Worm (Caenorhabditis elegans) whole organism, L2 larva: ENCODE measurements around the gene srh-132.
"Not testable (repeated sequence)": the region's sequence is repeated elsewhere in the genome, so short reads cannot be mapped to it uniquely, and the experiment has no call there.

Experiments
- C34F6.9 ChIP-seq: fragments of 150-350 bp; optimal IDR thresholded peaks from 2 replicates; lab custom pipeline; 2014; ENCODE audit warnings: missing biosample characterization, missing genetic modification characterization
- F13H6.1 ChIP-seq: sonication (generic microtip); optimal IDR thresholded peaks from 2 replicates; lab custom pipeline; 2016; ENCODE audit warnings: missing genetic modification characterization, missing compliant biosample characterization
- R02D3.7 ChIP-seq: fragments of 150-350 bp; optimal IDR thresholded peaks from 2 replicates; lab custom pipeline; 2014; ENCODE audit warnings: missing biosample characterization, missing genetic modification characterization
- Y55F3AM.14 ChIP-seq: fragments of 200-800 bp; sonication (Bioruptor generic); optimal IDR thresholded peaks from 2 replicates; lab custom pipeline; 2018; ENCODE audit warnings: mild to moderate bottlenecking, missing genetic modification characterization, missing compliant biosample characterization
- alr-1 ChIP-seq: fragments of 150-350 bp; optimal IDR thresholded peaks from 2 replicates; lab custom pipeline; 2014; ENCODE audit warnings: missing biosample characterization, missing genetic modification characterization
- ama-1 ChIP-seq: fragments of 150-350 bp; optimal IDR thresholded peaks from 2 replicates; lab custom pipeline; 2018; ENCODE audit warnings: inconsistent platforms
- blmp-1 ChIP-seq: sonication (generic microtip); optimal IDR thresholded peaks from 2 replicates; lab custom pipeline; 2017; ENCODE audit warnings: missing genetic modification characterization, mild to moderate bottlenecking, missing compliant biosample characterization, antibody characterized with exemption, moderate library complexity; ENCODE audit not compliant: insufficient read depth
- ceh-16 ChIP-seq: fragments of 150-350 bp; optimal IDR thresholded peaks from 2 replicates; lab custom pipeline; 2014; ENCODE audit warnings: missing biosample characterization, missing genetic modification characterization
- ceh-82 ChIP-seq: fragments of 150-350 bp; optimal IDR thresholded peaks from 2 replicates; lab custom pipeline; 2014; ENCODE audit warnings: missing biosample characterization, missing genetic modification characterization
- crh-2 ChIP-seq: sonication (generic microtip); optimal IDR thresholded peaks from 2 replicates; lab custom pipeline; 2017; ENCODE audit warnings: missing biosample characterization, missing genetic modification characterization
- dmd-4 ChIP-seq: sonication (generic microtip); optimal IDR thresholded peaks from 2 replicates; lab custom pipeline; 2017; ENCODE audit warnings: missing biosample characterization, missing genetic modification characterization
- egl-27 ChIP-seq: sonication (generic microtip); optimal IDR thresholded peaks from 3 replicates; lab custom pipeline; 2017; ENCODE audit warnings: missing biosample characterization, missing genetic modification reagents, missing genetic modification characterization
- elt-1 ChIP-seq: fragments of 150-350 bp; optimal IDR thresholded peaks from 2 replicates; lab custom pipeline; 2014; ENCODE audit warnings: missing biosample characterization, missing genetic modification characterization
- elt-3 ChIP-seq: sonication (generic microtip); optimal IDR thresholded peaks from 2 replicates; lab custom pipeline; 2017; ENCODE audit warnings: missing biosample characterization, missing genetic modification characterization
- fos-1 ChIP-seq: fragments of 150-350 bp; optimal IDR thresholded peaks from 2 replicates; lab custom pipeline; 2014; ENCODE audit warnings: missing biosample characterization, missing genetic modification characterization
- gmeb-1 ChIP-seq: fragments of 150-350 bp; optimal IDR thresholded peaks from 2 replicates; lab custom pipeline; 2014; ENCODE audit warnings: missing biosample characterization, missing genetic modification characterization
- lin-11 ChIP-seq: fragments of 150-350 bp; sonication (generic microtip); optimal IDR thresholded peaks from 2 replicates; lab custom pipeline; 2014; ENCODE audit warnings: missing biosample characterization, missing genetic modification characterization, inconsistent platforms, mixed read lengths
- lin-13 ChIP-seq: fragments of 150-350 bp; optimal IDR thresholded peaks from 2 replicates; lab custom pipeline; 2014; ENCODE audit warnings: missing biosample characterization, missing genetic modification reagents, missing genetic modification characterization
- lin-39 ChIP-seq: fragments of 150-350 bp; optimal IDR thresholded peaks from 2 replicates; lab custom pipeline; 2014; ENCODE audit warnings: missing biosample characterization, missing genetic modification reagents, missing genetic modification characterization
- lsy-2 ChIP-seq, 2 experiments: fragments of 150-350 bp in 1 of 2; sonication (generic microtip) in 1 of 2; optimal IDR thresholded peaks; 2 replicates each; lab custom pipeline; 2014 to 2017; ENCODE audit warnings: missing biosample characterization in 2 of 2, missing genetic modification characterization in 2 of 2
- mab-5 ChIP-seq: fragments of 150-350 bp; optimal IDR thresholded peaks from 2 replicates; lab custom pipeline; 2014; ENCODE audit warnings: missing biosample characterization, missing genetic modification characterization
- mbf-1 ChIP-seq: sonication (generic microtip); optimal IDR thresholded peaks from 2 replicates; lab custom pipeline; 2017; ENCODE audit warnings: missing biosample characterization, missing genetic modification characterization
- mdl-1 ChIP-seq, 2 experiments: fragments of 150-350 bp in 1 of 2; sonication (generic microtip) in 1 of 2; optimal IDR thresholded peaks; 2 replicates each; lab custom pipeline; 2017; ENCODE audit warnings: missing biosample characterization in 2 of 2, missing genetic modification characterization in 2 of 2
- nhr-10 ChIP-seq: sonication (generic microtip); optimal IDR thresholded peaks from 2 replicates; lab custom pipeline; 2017; ENCODE audit warnings: missing biosample characterization, missing genetic modification characterization
- nhr-12 ChIP-seq: fragments of 150-350 bp; optimal IDR thresholded peaks from 2 replicates; lab custom pipeline; 2014; ENCODE audit warnings: missing biosample characterization, missing genetic modification characterization
- nhr-129 ChIP-seq: fragments of 150-350 bp; optimal IDR thresholded peaks from 2 replicates; lab custom pipeline; 2014; ENCODE audit warnings: missing biosample characterization, missing genetic modification characterization
- nhr-23 ChIP-seq: fragments of 150-350 bp; optimal IDR thresholded peaks from 2 replicates; lab custom pipeline; 2014; ENCODE audit warnings: missing biosample characterization, missing genetic modification reagents, missing genetic modification characterization
- nhr-237 ChIP-seq: fragments of 150-350 bp; optimal IDR thresholded peaks from 2 replicates; lab custom pipeline; 2014; ENCODE audit warnings: missing biosample characterization, missing genetic modification characterization
- nhr-25 ChIP-seq: fragments of 150-350 bp; sonication (generic microtip); optimal IDR thresholded peaks from 3 replicates; lab custom pipeline; 2014; ENCODE audit warnings: missing biosample characterization, missing genetic modification characterization
- nhr-6 ChIP-seq: fragments of 150-350 bp; optimal IDR thresholded peaks from 2 replicates; lab custom pipeline; 2014; ENCODE audit warnings: missing biosample characterization, missing genetic modification characterization
- nhr-77 ChIP-seq: fragments of 150-350 bp; optimal IDR thresholded peaks from 2 replicates; lab custom pipeline; 2014; ENCODE audit warnings: missing biosample characterization, missing genetic modification characterization
- sem-4 ChIP-seq: fragments of 150-350 bp; optimal IDR thresholded peaks from 2 replicates; lab custom pipeline; 2014; ENCODE audit warnings: missing biosample characterization, missing genetic modification reagents, missing genetic modification characterization
- skn-1 ChIP-seq: sonication (generic microtip); optimal IDR thresholded peaks from 2 replicates; lab custom pipeline; 2017; ENCODE audit warnings: missing biosample characterization, missing genetic modification characterization
- sma-9 ChIP-seq, 2 experiments: fragments of 150-350 bp in 1 of 2; sonication (generic microtip) in 1 of 2; optimal IDR thresholded peaks; 2 replicates each; lab custom pipeline; 2014 to 2016; ENCODE audit warnings: missing genetic modification characterization in 2 of 2, mild to moderate bottlenecking in 1 of 2, missing biosample characterization in 1 of 2, missing compliant biosample characterization in 1 of 2, missing genetic modification reagents in 1 of 2, moderate library complexity in 1 of 2
- unc-39 ChIP-seq: fragments of 150-350 bp; optimal IDR thresholded peaks from 2 replicates; lab custom pipeline; 2014; ENCODE audit warnings: missing biosample characterization, missing genetic modification characterization
- unc-62 ChIP-seq: fragments of 150-350 bp; optimal IDR thresholded peaks from 2 replicates; lab custom pipeline; 2014; ENCODE audit warnings: missing biosample characterization, missing genetic modification reagents, missing genetic modification characterization
- ztf-4 ChIP-seq: fragments of 150-350 bp; optimal IDR thresholded peaks from 2 replicates; lab custom pipeline; 2014; ENCODE audit warnings: missing biosample characterization, missing genetic modification characterization

srh-132 gene

ce11 chrV:17409955-17410354, at the start of gene srh-132:
Gene srh-132 (plus strand): TSS chrV:17410255.
- TF ChIP-seq unc-62; nhr-10 (tag; lab: Kevin White, UChicago); ceh-82 (tag; lab: Kevin White, UChicago): not testable (repeated sequence)

- TF ChIP-seq fos-1 (tag; lab: Kevin White, UChicago) (peak; percentile 50), lin-39 (tag; lab: Kevin White, UChicago) (no peak)
Observed at ce11 chrV:17376639-17377038, 33.4 kb upstream of the srh-132 start, which contains the start of gene Y20C6A.1. Gene Y20C6A.1 (minus strand): TSS chrV:17376745.

ce11 chrV:17377140-17377539, 32.9 kb upstream of the srh-132 start, which contains the start of gene fbxb-7:
Gene fbxb-7 (plus strand): TSS chrV:17377406.
- TF ChIP-seq nhr-10 (tag; lab: Kevin White, UChicago): no peak
- TF ChIP-seq lin-13: no peak
- no peak for TF ChIP-seq unc-39 (tag; lab: Kevin White, UChicago)
- no peak for TF ChIP-seq sem-4 (tag; lab: Kevin White, UChicago)
- TF ChIP-seq unc-62: no peak
- TF ChIP-seq Y55F3AM.14: no peak
- no peak for TF ChIP-seq sma-9 (GFP tag; optimal IDR thresholded peaks at IDR 0.05; lab: Kevin White, UChicago)
- TF ChIP-seq sma-9 (tag; optimal IDR thresholded peaks at IDR 0.05; lab: Kevin White, UChicago): no peak
- no peak for TF ChIP-seq R02D3.7
- no peak for TF ChIP-seq lsy-2 (tag; optimal IDR thresholded peaks at IDR 0.05; lab: Kevin White, UChicago)
- no peak for TF ChIP-seq F13H6.1 (tag; lab: Kevin White, UChicago)
- TF ChIP-seq lin-11 (tag; lab: Kevin White, UChicago): no peak
- no peak for TF ChIP-seq nhr-129 (tag; lab: Kevin White, UChicago)
- no peak for TF ChIP-seq blmp-1 (tag; lab: Kevin White, UChicago)
- TF ChIP-seq elt-3 (tag; lab: Kevin White, UChicago): no peak
- no peak for TF ChIP-seq egl-27 (tag; lab: Kevin White, UChicago)
- no peak for TF ChIP-seq nhr-6 (tag; lab: Kevin White, UChicago)
- TF ChIP-seq dmd-4 (tag; lab: Kevin White, UChicago): no peak
- TF ChIP-seq fos-1 (tag; lab: Kevin White, UChicago): no peak
- no peak for TF ChIP-seq ama-1
- TF ChIP-seq ztf-4 (tag; lab: Kevin White, UChicago): no peak
- TF ChIP-seq, all 48 proteins: peak for 0

- TF ChIP-seq lin-39 (tag; lab: Kevin White, UChicago) (no peak), mdl-1 (tag; optimal IDR thresholded peaks at IDR 0.05; lab: Kevin White, UChicago) (no peak), elt-1 (no peak), fos-1 (tag; lab: Kevin White, UChicago) (no peak), nhr-237 (tag; lab: Kevin White, UChicago) (no peak), gmeb-1 (tag; lab: Kevin White, UChicago) (no peak), ama-1 (no peak), crh-2 (tag; lab: Kevin White, UChicago) (no peak), ztf-4 (tag; lab: Kevin White, UChicago) (no peak), lin-13 (no peak), nhr-25 (tag; lab: Kevin White, UChicago) (no peak), nhr-77 (tag; lab: Kevin White, UChicago) (no peak), F13H6.1 (tag; lab: Kevin White, UChicago) (no peak), ceh-82 (tag; lab: Kevin White, UChicago) (no peak), sem-4 (tag; lab: Kevin White, UChicago) (no peak), ceh-16 (tag; lab: Kevin White, UChicago) (no peak)
Observed at ce11 chrV:17379932-17380331, 30.1 kb upstream of the srh-132 start, which contains the start of gene Y20C6A.4. Gene Y20C6A.4 (plus strand): TSS chrV:17380232.

ce11 chrV:17395374-17395773, 14.7 kb upstream of the srh-132 start, which contains the start of gene srh-120:
Gene srh-120 (plus strand): TSS chrV:17395674.
- TF ChIP-seq ceh-82 (tag; lab: Kevin White, UChicago): no peak
- TF ChIP-seq ama-1: no peak
- TF ChIP-seq elt-1: no peak
- no peak for TF ChIP-seq crh-2 (tag; lab: Kevin White, UChicago)
- no peak for TF ChIP-seq nhr-23
- TF ChIP-seq alr-1 (tag; lab: Kevin White, UChicago): no peak
- TF ChIP-seq nhr-6 (tag; lab: Kevin White, UChicago): no peak
- TF ChIP-seq mbf-1 (tag; lab: Kevin White, UChicago): no peak
- no peak for TF ChIP-seq elt-3 (tag; lab: Kevin White, UChicago)
- no peak for TF ChIP-seq C34F6.9 (tag; lab: Kevin White, UChicago)
- no peak for TF ChIP-seq nhr-12
- TF ChIP-seq skn-1 (tag; lab: Kevin White, UChicago): no peak
- no peak for TF ChIP-seq unc-39 (tag; lab: Kevin White, UChicago)
- no peak for TF ChIP-seq dmd-4 (tag; lab: Kevin White, UChicago)
- TF ChIP-seq mab-5: no peak
- no peak for TF ChIP-seq blmp-1 (tag; lab: Kevin White, UChicago)
- TF ChIP-seq Y55F3AM.14: no peak
